Fruit fly (Drosophila melanogaster): Measurements from ENCODE around the gene CG15756.

Gene CG15756

DNA sequence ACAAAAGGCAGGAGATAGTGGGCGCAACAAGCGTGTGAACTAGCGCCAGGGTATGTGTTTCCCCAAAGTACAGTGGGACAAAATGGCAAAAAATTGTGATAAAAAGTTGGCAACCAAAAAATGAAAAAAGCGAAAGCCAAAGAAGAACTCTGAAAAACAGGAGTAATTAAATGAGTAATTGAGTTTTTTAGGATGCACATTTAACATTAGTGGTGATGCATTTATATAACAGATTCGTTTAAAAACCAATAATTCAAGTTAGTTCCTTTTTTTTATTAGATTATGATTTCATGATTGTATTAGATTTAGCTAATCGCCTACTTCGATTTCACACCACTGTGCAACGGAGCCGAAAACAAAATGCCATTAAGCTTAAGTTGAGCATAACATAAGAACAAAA lies 38.2 kb downstream of the CG15756 start (continued):
- no peak for TF ChIP-seq pfk (GFP tag; optimal IDR thresholded peaks at IDR 0.05)
- TF ChIP-seq fd64A (GFP tag; optimal IDR thresholded peaks at IDR 0.05): no peak
- TF ChIP-seq caup (GFP tag; optimal IDR thresholded peaks at IDR 0.05; ENCODE audit: severe bottlenecking): peak; percentile 31
- TF ChIP-seq Drgx (GFP tag; IDR thresholded peaks at IDR 0.05): 0 out of 2 replicates have a peak, but pooled peaks have one; percentile 39
- TF ChIP-seq CG2678 (tag; optimal IDR thresholded peaks at IDR 0.05): peak; percentile 75
- TF ChIP-seq bbx (GFP tag; IDR thresholded peaks at IDR 0.05; ENCODE audit: partially characterized antibody): no peak
- TF ChIP-seq ATbp (GFP tag; optimal IDR thresholded peaks at IDR 0.05): peak; percentile 48
- no peak for TF ChIP-seq CG4707 (GFP tag; optimal IDR thresholded peaks at IDR 0.05)
- no peak for TF ChIP-seq chinmo (GFP tag; IDR thresholded peaks at IDR 0.05; ENCODE audit: partially characterized antibody)
- TF ChIP-seq PHDP (tag; optimal IDR thresholded peaks at IDR 0.05): peak; percentile 71
- peak; percentile 27 for TF ChIP-seq pho (GFP tag; optimal IDR thresholded peaks at IDR 0.05)
- peak; percentile 45 for TF ChIP-seq NfI (GFP tag; optimal IDR thresholded peaks at IDR 0.05)
- peak; percentile 73 for TF ChIP-seq CG7556 (GFP tag; optimal IDR thresholded peaks at IDR 0.05)
- TF ChIP-seq sd (tag; optimal IDR thresholded peaks at IDR 0.05): no peak
- no peak for TF ChIP-seq dan (GFP tag; IDR thresholded peaks at IDR 0.05)
- TF ChIP-seq amos (GFP tag; IDR thresholded peaks at IDR 0.05; ENCODE audit: partially characterized antibody): no peak
- TF ChIP-seq cg (GFP tag; optimal IDR thresholded peaks at IDR 0.05): no peak
- no peak for TF ChIP-seq CG2202 (tag; optimal IDR thresholded peaks at IDR 0.05)
- TF ChIP-seq yki (optimal IDR thresholded peaks at IDR 0.05): no peak
- peak; percentile 57 for TF ChIP-seq CG8944 (GFP tag; optimal IDR thresholded peaks at IDR 0.05)
- no peak for TF ChIP-seq rib (GFP tag; IDR thresholded peaks at IDR 0.05)
- 0 out of 2 replicates have a peak, but pooled peaks have one; percentile 18 for TF ChIP-seq ap (GFP tag; IDR thresholded peaks at IDR 0.05)
- TF ChIP-seq HLH3B (GFP tag; IDR thresholded peaks at IDR 0.05): 0 out of 2 replicates have a peak, but pooled peaks have one; percentile 27
- peak; percentile 68 for TF ChIP-seq Ssrp (tag; optimal IDR thresholded peaks at IDR 0.05)
- TF ChIP-seq lilli (GFP tag; optimal IDR thresholded peaks at IDR 0.05): peak; percentile 64
- peak; percentile 49 for TF ChIP-seq CG18619 (GFP tag; optimal IDR thresholded peaks at IDR 0.05)
- TF ChIP-seq Ravus (GFP tag; IDR thresholded peaks at IDR 0.05): no peak
- TF ChIP-seq Lim3 (GFP tag; IDR thresholded peaks at IDR 0.05): no peak
- TF ChIP-seq CG5180 (GFP tag; optimal IDR thresholded peaks at IDR 0.05): no peak
- peak; percentile 37 for TF ChIP-seq CG1233 (GFP tag; optimal IDR thresholded peaks at IDR 0.05)
- peak; percentile 48 for TF ChIP-seq Rfx (GFP tag; IDR thresholded peaks at IDR 0.05)
- TF ChIP-seq ranshi (GFP tag; IDR thresholded peaks at IDR 0.05): peak; percentile 44; the same call in 1 of the 2 replicates
- peak; percentile 58 to 60 for TF ChIP-seq dpn (GFP tag; optimal IDR thresholded peaks at IDR 0.05)
- peak; percentile 59 for TF ChIP-seq dysf (GFP tag; IDR thresholded peaks at IDR 0.05)
- peak; percentile 22 for TF ChIP-seq Dip3 (GFP tag; optimal IDR thresholded peaks at IDR 0.05)
- no peak for TF ChIP-seq CG1603 (tag; optimal IDR thresholded peaks at IDR 0.05)
- TF ChIP-seq sens (GFP tag): peak; percentile 95
- no peak for TF ChIP-seq ab (GFP tag; optimal IDR thresholded peaks at IDR 0.05)
- no peak for TF ChIP-seq Trl (optimal IDR thresholded peaks at IDR 0.05)
- peak; percentile 54 for TF ChIP-seq Trl (GFP tag; optimal IDR thresholded peaks at IDR 0.05)
- TF ChIP-seq GATAe (GFP tag; conservative IDR thresholded peaks at IDR 0.05): no peak
- TF ChIP-seq nerfin-2 (GFP tag; IDR thresholded peaks at IDR 0.05; ENCODE audit: partially characterized antibody): no peak

- TF ChIP-seq sc (optimal IDR thresholded peaks at IDR 0.05) (no peak), sc (GFP tag; optimal IDR thresholded peaks at IDR 0.05) (no peak), CG11696 (GFP tag; IDR thresholded peaks at IDR 0.05) (no peak), CkIIα-i1 (GFP tag; IDR thresholded peaks at IDR 0.05) (no peak), ems (GFP tag; optimal IDR thresholded peaks at IDR 0.05) (no peak), lab (GFP tag; optimal IDR thresholded peaks at IDR 0.05) (peak; percentile 66), disco-r (GFP tag; optimal IDR thresholded peaks at IDR 0.05) (no peak), tup (GFP tag; optimal IDR thresholded peaks at IDR 0.05) (no peak), exex (tag; optimal IDR thresholded peaks at IDR 0.05) (peak; percentile 62), CTCF (GFP tag; optimal IDR thresholded peaks at IDR 0.05) (no peak), mirr (GFP tag; optimal IDR thresholded peaks at IDR 0.05) (peak; percentile 24), CG7357 (GFP tag; IDR thresholded peaks at IDR 0.05) (no peak), yki (optimal IDR thresholded peaks at IDR 0.05) (no peak), sna (GFP tag; IDR thresholded peaks at IDR 0.05; ENCODE audit: partially characterized antibody) (no peak)
Measured at dm6 chrX:13579322-13579721, 45.1 kb downstream of the CG15756 start.
